Worm (Caenorhabditis elegans): ENCODE measurements around the gene srxa-9.
A peak's percentile ranks its signal among the peaks of the same experiment; 100 is the strongest.

The srxa-9 gene

DNA sequence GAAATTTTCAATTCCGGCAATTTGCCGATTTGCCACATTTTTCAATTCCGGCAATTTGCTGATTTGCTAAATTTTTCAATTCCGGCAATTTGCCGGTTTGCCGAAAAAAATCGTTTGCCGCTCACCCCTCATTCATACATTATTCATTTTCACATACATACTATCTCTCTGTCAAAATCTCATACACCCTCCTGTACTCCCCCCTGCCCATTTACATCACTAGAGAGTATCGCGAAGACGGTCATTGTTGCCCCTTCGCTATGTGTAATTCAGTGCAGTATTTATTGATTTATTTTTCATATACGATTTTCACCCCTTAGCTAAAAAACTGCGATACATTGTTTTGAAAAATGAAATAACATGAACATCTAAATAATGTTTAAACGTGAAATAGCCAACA lies 10.4 kb upstream of the srxa-9 start:
- TF ChIP-seq hmg-4 (GFP tag; optimal IDR thresholded peaks at IDR 0.05) = no peak
- TF ChIP-seq ceh-13 (GFP tag; optimal IDR thresholded peaks at IDR 0.05) = no peak
- TF ChIP-seq tbx-11 (GFP tag; IDR thresholded peaks at IDR 0.05) = no peak
- peak; percentile 66 for TF ChIP-seq F13C5.2 (tag; optimal IDR thresholded peaks at IDR 0.05)

ce11 chrX:15738432-15739003 lies 8.3 kb upstream of the srxa-9 start:
- 0 out of 2 replicates have a peak, but pooled peaks have one; percentile 25 for TF ChIP-seq sea-1 (GFP tag; conservative IDR thresholded peaks at IDR 0.05)

DNA sequence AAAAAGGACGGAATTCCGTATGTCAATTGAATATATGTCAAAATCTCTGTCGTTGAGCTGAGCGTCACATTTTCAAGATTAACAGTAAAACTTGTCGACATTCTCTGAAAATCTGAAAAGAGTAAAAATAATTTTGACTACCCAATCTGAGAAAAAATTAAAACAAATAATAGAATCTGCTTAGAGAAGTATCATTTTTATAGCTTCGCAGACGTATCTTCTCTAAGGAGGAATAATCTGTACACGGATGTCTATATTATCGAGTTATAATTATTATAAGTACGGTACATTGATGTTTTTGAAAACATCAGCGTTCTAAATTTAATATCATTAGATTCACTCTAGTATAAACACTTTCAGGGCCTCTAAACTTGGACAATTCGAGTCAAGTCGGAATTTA lies 6.3 kb upstream of the srxa-9 start, which contains the start of gene srg-64:
Gene srg-64 (minus strand): TSS at position 101 of the 400 bp plus-strand sequence.
- TF ChIP-seq flt-1 (GFP tag; IDR thresholded peaks at IDR 0.05) = no peak
- TF ChIP-seq hmbx-1 (tag; optimal IDR thresholded peaks at IDR 0.05) = no peak

DNA sequence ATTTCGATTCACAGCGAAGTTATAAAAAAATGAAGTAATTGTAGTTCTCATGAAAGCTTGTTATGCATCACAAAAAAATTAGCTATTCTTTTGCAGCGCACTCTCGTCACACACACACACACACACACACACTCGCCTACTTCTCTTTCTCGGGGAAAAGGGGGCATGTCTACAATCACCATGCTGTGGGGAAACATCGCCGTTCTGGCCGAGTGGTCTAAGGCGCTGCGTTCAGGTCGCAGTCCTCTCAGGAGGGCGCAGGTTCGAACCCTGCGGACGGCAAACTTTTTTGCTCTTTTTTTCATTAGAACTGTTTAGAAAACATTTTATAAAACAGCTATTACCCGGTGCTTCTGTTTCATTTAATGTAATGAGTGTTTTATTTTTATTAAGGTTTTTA lies 5.0 kb upstream of the srxa-9 start:
- TF ChIP-seq ets-7 (tag; optimal IDR thresholded peaks at IDR 0.05) = peak; percentile 63
- peak; percentile 92 for TF ChIP-seq flt-1 (GFP tag; IDR thresholded peaks at IDR 0.05)
- TF ChIP-seq tbx-11 (GFP tag; IDR thresholded peaks at IDR 0.05) = peak; percentile 95
- TF ChIP-seq F13C5.2 (tag; optimal IDR thresholded peaks at IDR 0.05) = peak; percentile 93
- TF ChIP-seq hmg-4 (GFP tag; optimal IDR thresholded peaks at IDR 0.05) = peak; percentile 95
- no peak for TF ChIP-seq ama-1 (optimal IDR thresholded peaks at IDR 0.05)
- peak; percentile 78 for TF ChIP-seq hnd-1 (tag; optimal IDR thresholded peaks at IDR 0.05)
- TF ChIP-seq aly-1 (tag; optimal IDR thresholded peaks at IDR 0.05) = peak; percentile 89
- TF ChIP-seq tbx-37 (GFP tag; conservative IDR thresholded peaks at IDR 0.05) = peak; percentile 91
- peak; percentile 96 for TF ChIP-seq scrt-1 (GFP tag; IDR thresholded peaks at IDR 0.05)
- no peak for TF ChIP-seq tra-4 (tag; optimal IDR thresholded peaks at IDR 0.05)
- peak; percentile 59 for TF ChIP-seq hmbx-1 (tag; optimal IDR thresholded peaks at IDR 0.05)
- peak; percentile 96 for TF ChIP-seq pes-1 (GFP tag; IDR thresholded peaks at IDR 0.05)
- TF ChIP-seq ceh-36 (tag; optimal IDR thresholded peaks at IDR 0.05) = peak; percentile 87
- peak; percentile 81 for TF ChIP-seq ceh-13 (GFP tag; optimal IDR thresholded peaks at IDR 0.05)
- TF ChIP-seq B0310.2 (tag; optimal IDR thresholded peaks at IDR 0.05) = peak; percentile 87
- TF ChIP-seq sea-1 (GFP tag; conservative IDR thresholded peaks at IDR 0.05) = peak; percentile 96

DNA sequence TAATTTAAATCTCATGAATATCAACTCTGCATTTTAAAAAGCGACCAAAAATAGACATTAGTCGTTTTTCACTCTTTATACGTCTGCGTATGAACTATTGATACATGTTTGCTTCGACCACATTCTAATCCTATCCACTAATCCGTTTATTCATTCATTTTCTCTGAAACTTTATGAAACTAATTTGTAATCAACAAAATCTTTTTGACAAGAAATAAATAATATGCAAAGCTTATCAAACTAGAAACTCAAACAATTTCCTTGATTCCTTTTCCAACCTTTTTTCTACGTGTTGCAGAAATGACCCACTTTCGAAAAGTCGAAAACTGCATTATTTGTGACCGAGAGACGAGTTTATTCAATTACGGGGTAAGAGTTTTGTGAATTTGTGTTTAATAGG lies 4.5 kb upstream of the srxa-9 start, which contains the start of gene nhr-255:
Gene nhr-255 (plus strand): TSS at position 301 of the 400 bp plus-strand sequence.
- no peak for TF ChIP-seq tbx-11 (GFP tag; IDR thresholded peaks at IDR 0.05)
- TF ChIP-seq ceh-13 (GFP tag; optimal IDR thresholded peaks at IDR 0.05) = no peak
- no peak for TF ChIP-seq ama-1 (optimal IDR thresholded peaks at IDR 0.05)
- TF ChIP-seq B0310.2 (tag; optimal IDR thresholded peaks at IDR 0.05) = no peak
- TF ChIP-seq sea-1 (GFP tag; conservative IDR thresholded peaks at IDR 0.05) = no peak
- TF ChIP-seq flt-1 (GFP tag; IDR thresholded peaks at IDR 0.05) = no peak
- TF ChIP-seq hnd-1 (tag; optimal IDR thresholded peaks at IDR 0.05) = no peak
- TF ChIP-seq scrt-1 (GFP tag; IDR thresholded peaks at IDR 0.05) = no peak
- TF ChIP-seq tbx-37 (GFP tag; conservative IDR thresholded peaks at IDR 0.05) = no peak
- no peak for TF ChIP-seq F13C5.2 (tag; optimal IDR thresholded peaks at IDR 0.05)
- no peak for TF ChIP-seq hmbx-1 (tag; optimal IDR thresholded peaks at IDR 0.05)
- no peak for TF ChIP-seq ets-7 (tag; optimal IDR thresholded peaks at IDR 0.05)

DNA sequence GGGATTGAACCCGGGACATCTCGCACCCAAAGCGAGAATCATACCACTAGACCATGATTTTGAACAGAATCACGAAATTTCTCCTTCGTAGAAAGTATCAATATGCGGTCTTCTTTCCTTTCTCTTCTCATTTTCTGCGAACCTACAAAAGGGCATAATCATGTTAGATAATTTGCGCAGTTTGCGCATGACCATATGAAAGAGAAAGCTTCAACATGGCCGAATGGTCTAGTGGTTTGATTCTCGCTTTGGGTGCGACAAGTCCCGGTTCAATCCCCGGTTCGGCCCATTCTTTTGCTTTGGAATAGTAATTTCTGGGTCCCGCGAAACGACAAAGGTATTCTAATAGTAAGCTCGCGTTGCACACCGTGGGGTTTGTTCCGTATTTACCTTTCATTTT lies 1.0 kb downstream of the srxa-9 start:
- no peak for TF ChIP-seq ama-1 (optimal IDR thresholded peaks at IDR 0.05)
- no peak for TF ChIP-seq ceh-36 (tag; optimal IDR thresholded peaks at IDR 0.05)
- TF ChIP-seq ets-7 (tag; optimal IDR thresholded peaks at IDR 0.05) = no peak
- TF ChIP-seq hmbx-1 (tag; optimal IDR thresholded peaks at IDR 0.05) = no peak
- TF ChIP-seq flt-1 (GFP tag; IDR thresholded peaks at IDR 0.05) = no peak
- TF ChIP-seq tbx-11 (GFP tag; IDR thresholded peaks at IDR 0.05) = no peak

ce11 chrX:15751245-15751644 lies 4.4 kb downstream of the srxa-9 start:
- TF ChIP-seq ets-7 (tag; optimal IDR thresholded peaks at IDR 0.05) (no peak), pes-1 (GFP tag; IDR thresholded peaks at IDR 0.05) (no peak), hnd-1 (tag; optimal IDR thresholded peaks at IDR 0.05) (no peak), tbx-37 (GFP tag; conservative IDR thresholded peaks at IDR 0.05) (no peak), tbx-11 (GFP tag; IDR thresholded peaks at IDR 0.05) (no peak), ama-1 (optimal IDR thresholded peaks at IDR 0.05) (no peak), F13C5.2 (tag; optimal IDR thresholded peaks at IDR 0.05) (no peak), ceh-13 (GFP tag; optimal IDR thresholded peaks at IDR 0.05) (no peak), hmg-4 (GFP tag; optimal IDR thresholded peaks at IDR 0.05) (no peak), scrt-1 (GFP tag; IDR thresholded peaks at IDR 0.05) (no peak), sea-1 (GFP tag; conservative IDR thresholded peaks at IDR 0.05) (no peak), tra-4 (tag; optimal IDR thresholded peaks at IDR 0.05) (no peak), aly-1 (tag; optimal IDR thresholded peaks at IDR 0.05) (no peak), flt-1 (GFP tag; IDR thresholded peaks at IDR 0.05) (no peak)

ce11 chrX:15757169-15757568 lies 10.4 kb downstream of the srxa-9 start, which contains the start of gene wrt-4:
Gene wrt-4 (minus strand): TSS chrX:15757269.
- no peak for TF ChIP-seq ceh-36 (tag; optimal IDR thresholded peaks at IDR 0.05)
- TF ChIP-seq ama-1 (optimal IDR thresholded peaks at IDR 0.05) = no peak
- no peak for TF ChIP-seq ets-7 (tag; optimal IDR thresholded peaks at IDR 0.05)
- TF ChIP-seq pes-1 (GFP tag; IDR thresholded peaks at IDR 0.05) = no peak
- TF ChIP-seq aly-1 (tag; optimal IDR thresholded peaks at IDR 0.05) = no peak
- no peak for TF ChIP-seq flt-1 (GFP tag; IDR thresholded peaks at IDR 0.05)
- TF ChIP-seq sea-1 (GFP tag; conservative IDR thresholded peaks at IDR 0.05) = no peak
- no peak for TF ChIP-seq ceh-13 (GFP tag; optimal IDR thresholded peaks at IDR 0.05)
- no peak for TF ChIP-seq B0310.2 (tag; optimal IDR thresholded peaks at IDR 0.05)
- no peak for TF ChIP-seq tbx-37 (GFP tag; conservative IDR thresholded peaks at IDR 0.05)
- no peak for TF ChIP-seq hmbx-1 (tag; optimal IDR thresholded peaks at IDR 0.05)
- TF ChIP-seq tra-4 (tag; optimal IDR thresholded peaks at IDR 0.05) = no peak

Data from whole organism, early embryonic.